Worm (Caenorhabditis elegans) whole organism, L4 larva: ENCODE measurements around the gene clec-40.

ENCODE experiments used
- D1046.2 ChIP-seq: fragments of 200-800 bp; sonication (Bioruptor generic); IDR thresholded peaks from 2 replicates; pipeline ENCODE4 v1.3.6; 2022; ENCODE audit warnings: missing genetic modification characterization, missing compliant biosample characterization
- F44E2.7 ChIP-seq: fragments of 200-800 bp; sonication (Bioruptor generic); IDR thresholded peaks from 2 replicates; pipeline ENCODE4 v2.1.2; 2022; ENCODE audit warnings: missing genetic modification characterization, missing compliant biosample characterization
- F49E8.2 ChIP-seq: sonication (generic microtip); optimal IDR thresholded peaks from 2 replicates; lab custom pipeline; 2016; ENCODE audit warnings: missing compliant biosample characterization, mild to moderate bottlenecking, missing genetic modification characterization, borderline replicate concordance
- R02D3.7 ChIP-seq: fragments of 150-350 bp; sonication (generic microtip); optimal IDR thresholded peaks from 3 replicates; lab custom pipeline; 2014; ENCODE audit warnings: missing biosample characterization, missing genetic modification characterization
- T20F7.1 ChIP-seq: fragments of 200-800 bp; sonication (Bioruptor generic); optimal IDR thresholded peaks from 2 replicates; lab custom pipeline; 2018; ENCODE audit warnings: mild to moderate bottlenecking, missing genetic modification characterization, missing compliant biosample characterization
- T26A8.4 ChIP-seq: fragments of 200-800 bp; sonication (Bioruptor generic); IDR thresholded peaks from 2 replicates; pipeline ENCODE4 v1.3.6; 2022; ENCODE audit warnings: missing genetic modification characterization, missing compliant biosample characterization
- Y48G9A.11 ChIP-seq: fragments of 200-800 bp; sonication (Bioruptor generic); IDR thresholded peaks from 2 replicates; pipeline ENCODE4 v1.3.6; 2022; ENCODE audit warnings: missing genetic modification reagents, missing genetic modification characterization, missing compliant biosample characterization
- ZK337.2 ChIP-seq: fragments of 200-800 bp; sonication (Bioruptor generic); IDR thresholded peaks from 2 replicates; pipeline ENCODE4 v1.3.6; 2022; ENCODE audit warnings: missing genetic modification reagents, missing genetic modification characterization, missing compliant biosample characterization
- ZK546.5 ChIP-seq, 2 experiments: sonication (generic microtip); optimal IDR thresholded peaks; 2 replicates each; lab custom pipeline; 2017; ENCODE audit warnings: missing biosample characterization in 2 of 2, missing genetic modification characterization in 2 of 2
- ama-1 ChIP-seq: fragments of 150-350 bp; optimal IDR thresholded peaks from 2 replicates; lab custom pipeline; 2014; ENCODE audit warnings: inconsistent platforms, mixed read lengths
- ceh-44 ChIP-seq: fragments of 200-800 bp; sonication (Bioruptor generic); IDR thresholded peaks from 2 replicates; pipeline ENCODE4 v1.3.6; 2022; ENCODE audit warnings: missing genetic modification reagents, missing genetic modification characterization, missing compliant biosample characterization
- daf-16 ChIP-seq, 3 experiments: sonication (generic microtip); optimal IDR thresholded peaks; 2 replicates each; lab custom pipeline; 2016 to 2017; ENCODE audit warnings: missing genetic modification characterization in 3 of 3, missing genetic modification reagents in 3 of 3, mild to moderate bottlenecking in 2 of 3, missing compliant biosample characterization in 2 of 3, missing biosample characterization in 1 of 3, moderate library complexity in 1 of 3
- daf-19 ChIP-seq: fragments of 200-800 bp; sonication (Bioruptor generic); conservative IDR thresholded peaks from 2 replicates; pipeline ENCODE4 v1.3.6; 2022; ENCODE audit warnings: missing genetic modification characterization, missing compliant biosample characterization
- dmd-6 ChIP-seq: fragments of 200-800 bp; sonication (Bioruptor generic); IDR thresholded peaks from 2 replicates; pipeline ENCODE4 v1.3.6; 2022; ENCODE audit warnings: missing genetic modification reagents, missing genetic modification characterization, missing compliant biosample characterization
- dmd-8 ChIP-seq: fragments of 200-800 bp; sonication (Bioruptor generic); IDR thresholded peaks from 2 replicates; pipeline ENCODE4 v1.3.6; 2022; ENCODE audit warnings: missing genetic modification characterization, missing compliant biosample characterization
- dpl-1 ChIP-seq: fragments of 150-350 bp; optimal IDR thresholded peaks from 2 replicates; lab custom pipeline; 2014; ENCODE audit warnings: missing biosample characterization, missing genetic modification reagents, missing genetic modification characterization
- duxl-1 ChIP-seq: sonication (generic microtip); optimal IDR thresholded peaks from 2 replicates; lab custom pipeline; 2016; ENCODE audit warnings: mild to moderate bottlenecking, missing genetic modification characterization, moderate library complexity, missing compliant biosample characterization; ENCODE audit not compliant: poor library complexity
- dve-1 ChIP-seq: sonication (generic microtip); optimal IDR thresholded peaks from 2 replicates; lab custom pipeline; 2017; ENCODE audit warnings: antibody characterized with exemption, mild to moderate bottlenecking, missing genetic modification characterization, missing compliant biosample characterization; ENCODE audit not compliant: insufficient read depth
- egl-27 ChIP-seq: sonication (generic microtip); optimal IDR thresholded peaks from 3 replicates; lab custom pipeline; 2017; ENCODE audit warnings: missing biosample characterization, missing genetic modification reagents, missing genetic modification characterization
- egl-43 ChIP-seq: fragments of 200-800 bp; sonication (Bioruptor generic); IDR thresholded peaks from 2 replicates; pipeline ENCODE4 v1.3.6; 2022; ENCODE audit warnings: missing genetic modification reagents, missing genetic modification characterization, missing compliant biosample characterization
- hlh-11 ChIP-seq: fragments of 200-800 bp; sonication (Bioruptor generic); optimal IDR thresholded peaks from 2 replicates; lab custom pipeline; 2018; ENCODE audit warnings: mild to moderate bottlenecking, missing genetic modification characterization, missing compliant biosample characterization
- hlh-30 ChIP-seq: sonication (generic microtip); optimal IDR thresholded peaks from 2 replicates; lab custom pipeline; 2017; ENCODE audit warnings: antibody characterized with exemption, mild to moderate bottlenecking, missing genetic modification characterization, missing compliant biosample characterization; ENCODE audit not compliant: insufficient read depth
- hmg-1.1 ChIP-seq: fragments of 200-800 bp; sonication (Bioruptor generic); IDR thresholded peaks from 2 replicates; pipeline ENCODE4 v1.3.6; 2022; ENCODE audit warnings: missing genetic modification reagents, missing genetic modification characterization, missing compliant biosample characterization
- lin-1 ChIP-seq: fragments of 200-800 bp; sonication (Bioruptor generic); IDR thresholded peaks from 2 replicates; pipeline ENCODE4 v1.3.6; 2022; ENCODE audit warnings: missing genetic modification reagents, missing genetic modification characterization, missing compliant biosample characterization
- lin-29 ChIP-seq: fragments of 200-800 bp; sonication (Bioruptor generic); IDR thresholded peaks from 2 replicates; pipeline ENCODE4 v1.3.6; 2022; ENCODE audit warnings: missing genetic modification reagents, missing genetic modification characterization, missing compliant biosample characterization
- lin-38 ChIP-seq: fragments of 200-800 bp; sonication (Bioruptor generic); IDR thresholded peaks from 2 replicates; pipeline ENCODE4 v1.3.6; 2022; ENCODE audit warnings: missing genetic modification reagents, missing genetic modification characterization, missing compliant biosample characterization
- madf-5 ChIP-seq, 2 experiments: fragments of 200-800 bp; sonication (Bioruptor generic); IDR thresholded peaks; 2 replicates each; pipeline ENCODE4 v1.3.6; 2022; ENCODE audit warnings: missing compliant biosample characterization in 2 of 2, missing genetic modification characterization in 2 of 2
- madf-9 ChIP-seq: fragments of 200-800 bp; sonication (Bioruptor generic); conservative IDR thresholded peaks from 2 replicates; pipeline ENCODE4 v1.3.6; 2022; ENCODE audit warnings: missing genetic modification reagents, missing genetic modification characterization, missing compliant biosample characterization
- mdt-29 ChIP-seq: fragments of 200-800 bp; sonication (Bioruptor generic); IDR thresholded peaks from 2 replicates; pipeline ENCODE4 v1.3.6; 2022; ENCODE audit warnings: missing genetic modification reagents, missing genetic modification characterization, missing compliant biosample characterization
- mep-1 ChIP-seq: fragments of 150-350 bp; sonication (generic microtip); optimal IDR thresholded peaks from 3 replicates; lab custom pipeline; 2014; ENCODE audit warnings: missing biosample characterization, missing genetic modification characterization
- mes-2 ChIP-seq: sonication (generic microtip); optimal IDR thresholded peaks from 2 replicates; lab custom pipeline; 2016; ENCODE audit warnings: missing genotype, mild to moderate bottlenecking, missing genetic modification characterization, missing compliant biosample characterization; ENCODE audit not compliant: poor library complexity, severe bottlenecking
- mxl-2 ChIP-seq: fragments of 200-800 bp; sonication (Bioruptor generic); conservative IDR thresholded peaks from 2 replicates; pipeline ENCODE4 v1.3.6; 2022; ENCODE audit warnings: missing genetic modification reagents, missing genetic modification characterization, missing compliant biosample characterization
- mxl-3 ChIP-seq: fragments of 200-800 bp; sonication (Bioruptor generic); optimal IDR thresholded peaks from 2 replicates; lab custom pipeline; 2018; ENCODE audit warnings: mild to moderate bottlenecking, missing genetic modification characterization, missing compliant biosample characterization
- nhr-10 ChIP-seq: fragments of 150-350 bp; optimal IDR thresholded peaks from 2 replicates; lab custom pipeline; 2014; ENCODE audit warnings: missing biosample characterization, missing genetic modification characterization
- nhr-111 ChIP-seq: fragments of 200-800 bp; sonication (Bioruptor generic); optimal IDR thresholded peaks from 2 replicates; lab custom pipeline; 2018; ENCODE audit warnings: mild to moderate bottlenecking, missing genetic modification characterization, missing compliant biosample characterization
- nhr-25 ChIP-seq: sonication (generic microtip); optimal IDR thresholded peaks from 2 replicates; lab custom pipeline; 2017; ENCODE audit warnings: missing genetic modification characterization, mild to moderate bottlenecking, missing compliant biosample characterization, antibody characterized with exemption, moderate library complexity, borderline replicate concordance; ENCODE audit not compliant: insufficient read depth
- nhr-28 ChIP-seq: fragments of 150-350 bp; optimal IDR thresholded peaks from 2 replicates; lab custom pipeline; 2014; ENCODE audit warnings: missing biosample characterization, missing genetic modification characterization
- nhr-41 ChIP-seq: fragments of 200-800 bp; sonication (Bioruptor generic); IDR thresholded peaks from 2 replicates; pipeline ENCODE4 v1.3.6; 2022; ENCODE audit warnings: missing genetic modification reagents, missing genetic modification characterization, missing compliant biosample characterization
- nhr-48 ChIP-seq: sonication (generic microtip); optimal IDR thresholded peaks from 2 replicates; lab custom pipeline; 2016; ENCODE audit warnings: mild to moderate bottlenecking, missing genetic modification characterization, missing compliant biosample characterization
- nhr-6 ChIP-seq: fragments of 150-350 bp; optimal IDR thresholded peaks from 2 replicates; lab custom pipeline; 2014; ENCODE audit warnings: missing biosample characterization, missing genetic modification characterization
- nhr-77 ChIP-seq: fragments of 150-350 bp; optimal IDR thresholded peaks from 2 replicates; lab custom pipeline; 2014; ENCODE audit warnings: missing biosample characterization, missing genetic modification characterization
- rbr-2 ChIP-seq: sonication (generic microtip); optimal IDR thresholded peaks from 2 replicates; lab custom pipeline; 2016; ENCODE audit warnings: missing genotype, missing genetic modification characterization, missing compliant biosample characterization
- snpc-1.2 ChIP-seq: fragments of 200-800 bp; sonication (Bioruptor generic); IDR thresholded peaks from 2 replicates; pipeline ENCODE4 v1.3.6; 2022; ENCODE audit warnings: missing genetic modification reagents, missing genetic modification characterization, missing compliant biosample characterization
- snpc-4 ChIP-seq: fragments of 150-350 bp; optimal IDR thresholded peaks from 2 replicates; lab custom pipeline; 2014; ENCODE audit warnings: missing biosample characterization, missing genetic modification characterization
- tra-1 ChIP-seq: fragments of 200-800 bp; sonication (Bioruptor generic); IDR thresholded peaks from 2 replicates; pipeline ENCODE4 v1.3.6; 2022; ENCODE audit warnings: missing genetic modification reagents, missing genetic modification characterization, missing compliant biosample characterization
- unc-62 ChIP-seq, 3 experiments: fragments of 150-350 bp in 1 of 3; sonication (generic microtip); optimal IDR thresholded peaks in 2 of 3; peaks in 1 of 3; 1 replicate in 1 of 3; 2 replicates in 2 of 3; lab custom pipeline; 2014 to 2017; ENCODE audit warnings: missing biosample characterization in 3 of 3, missing genetic modification characterization in 3 of 3, missing genetic modification reagents in 3 of 3, missing genotype in 1 of 3
- zag-1 ChIP-seq: fragments of 150-350 bp; optimal IDR thresholded peaks from 2 replicates; lab custom pipeline; 2014; ENCODE audit warnings: missing biosample characterization, missing genetic modification characterization
- zfp-2 ChIP-seq: sonication (generic microtip); optimal IDR thresholded peaks from 2 replicates; lab custom pipeline; 2016; ENCODE audit warnings: mild to moderate bottlenecking, missing genetic modification characterization, missing compliant biosample characterization

clec-40 gene

ce11 chrV:16794828-16795354, 46.0 kb downstream of the clec-40 start, which contains the start of the genes ctps-1 and pus-1 (continued):
- TF ChIP-seq F49E8.2 (tag; lab: Kevin White, UChicago) (no peak), nhr-6 (tag; lab: Kevin White, UChicago) (peak; percentile 53), zag-1 (tag; lab: Kevin White, UChicago) (no peak), dmd-6 (peak; percentile 43), snpc-4 (tag; lab: Kevin White, UChicago) (peak; percentile 2), ama-1 (peak; percentile 10), nhr-25 (no peak), mes-2 (tag; lab: Kevin White, UChicago) (peak; percentile 79), nhr-111 (GFP tag; lab: Kevin White, UChicago) (no peak), ZK337.2 (GFP tag; lab: Robert Waterston, UW) (no peak), lin-38 (GFP tag; lab: Robert Waterston, UW) (peak; percentile 75), duxl-1 (tag; lab: Kevin White, UChicago) (peak; percentile 75), hlh-11 (peak; percentile 37), mep-1 (tag; lab: Kevin White, UChicago) (peak; percentile 68), nhr-41 (GFP tag; lab: Robert Waterston, UW) (no peak), lin-29 (GFP tag; lab: Robert Waterston, UW) (0 out of 2 replicates have a peak, but pooled peaks have one; percentile 28), dmd-8 (GFP tag; lab: Robert Waterston, UW) (no peak), ceh-44 (GFP tag; lab: Robert Waterston, UW) (no peak), mxl-3 (GFP tag; lab: Kevin White, UChicago) (no peak), egl-27 (tag; lab: Kevin White, UChicago) (no peak), daf-16 (GFP tag; optimal IDR thresholded peaks at IDR 0.05; lab: Kevin White, UChicago) (peak in 1 of 2 experiments; percentile 31), daf-16 (tag; optimal IDR thresholded peaks at IDR 0.05; lab: Kevin White, UChicago) (peak; percentile 66), lin-1 (GFP tag; lab: Robert Waterston, UW) (no peak), T20F7.1 (GFP tag; lab: Kevin White, UChicago) (no peak), mdt-29 (GFP tag; lab: Robert Waterston, UW) (no peak), rbr-2 (tag; lab: Kevin White, UChicago) (peak; percentile 31), tra-1 (GFP tag; lab: Robert Waterston, UW) (0 out of 2 replicates have a peak, but pooled peaks have one; percentile 19), egl-43 (GFP tag; lab: Robert Waterston, UW) (no peak), T26A8.4 (GFP tag; lab: Robert Waterston, UW) (peak; percentile 41; the same call in 1 of the 2 replicates), madf-9 (GFP tag; lab: Robert Waterston, UW) (no peak), nhr-10 (tag; lab: Kevin White, UChicago) (no peak), ZK546.5 (tag; optimal IDR thresholded peaks at IDR 0.05; lab: Kevin White, UChicago) (no peak), hmg-1.1 (GFP tag; lab: Robert Waterston, UW) (peak; percentile 48), unc-62 (GFP tag; optimal IDR thresholded peaks at IDR 0.05 in 1 of 2; lab: Kevin White, UChicago) (no peak), unc-62 (tag; optimal IDR thresholded peaks at IDR 0.05; lab: Kevin White, UChicago) (no peak), R02D3.7 (tag; lab: Kevin White, UChicago) (no peak), snpc-1.2 (GFP tag; lab: Robert Waterston, UW) (no peak), zfp-2 (tag; lab: Kevin White, UChicago) (no peak), mxl-2 (GFP tag; lab: Robert Waterston, UW) (no peak), Y48G9A.11 (no peak), dpl-1 (GFP tag; lab: Kevin White, UChicago) (peak; percentile 78), nhr-77 (peak; percentile 21), nhr-48 (tag; lab: Kevin White, UChicago) (no peak), nhr-28 (tag; lab: Kevin White, UChicago) (peak; percentile 9), dve-1 (peak; percentile 70), daf-19 (GFP tag; lab: Robert Waterston, UW) (no peak), F44E2.7 (GFP tag; lab: Robert Waterston, UW) (no peak), madf-5 (GFP tag; IDR thresholded peaks at IDR 0.05; lab: Robert Waterston, UW) (no peak), D1046.2 (GFP tag; lab: Robert Waterston, UW) (no peak), hlh-30 (peak; percentile 58)
